Worm (Caenorhabditis elegans) whole organism, mixed stage, embryonic: ENCODE data around the gene ZK892.6.
A peak's percentile ranks its signal among the peaks of the same experiment; 100 is the strongest.

ENCODE experiments used
- bed-3 ChIP-seq: fragments of 200-800 bp; sonication (Bioruptor generic); optimal IDR thresholded peaks from 3 replicates; lab custom pipeline; 2018; ENCODE audit warnings: mild to moderate bottlenecking, missing genetic modification characterization, moderate library complexity, missing compliant biosample characterization
- blmp-1 ChIP-seq: fragments of 150-350 bp; optimal IDR thresholded peaks from 2 replicates; lab custom pipeline; 2014; ENCODE audit warnings: missing biosample characterization, missing genetic modification characterization
- ceh-39 ChIP-seq: fragments of 150-350 bp; optimal IDR thresholded peaks from 2 replicates; lab custom pipeline; 2014; ENCODE audit warnings: missing biosample characterization, missing genetic modification characterization
- ceh-43 ChIP-seq: fragments of 200-800 bp; sonication (Bioruptor generic); optimal IDR thresholded peaks from 2 replicates; lab custom pipeline; 2018; ENCODE audit warnings: mild to moderate bottlenecking, missing genetic modification characterization, moderate library complexity, missing compliant biosample characterization
- ceh-83 ChIP-seq: fragments of 200-800 bp; sonication (Bioruptor generic); optimal IDR thresholded peaks from 2 replicates; lab custom pipeline; 2018; ENCODE audit warnings: mild to moderate bottlenecking, missing genetic modification characterization, missing compliant biosample characterization
- ces-1 ChIP-seq: fragments of 150-350 bp; optimal IDR thresholded peaks from 2 replicates; lab custom pipeline; 2014; ENCODE audit warnings: missing biosample characterization, missing genetic modification reagents, missing genetic modification characterization
- cnd-1 ChIP-seq: fragments of 200-800 bp; sonication (Bioruptor generic); optimal IDR thresholded peaks from 2 replicates; lab custom pipeline; 2018; ENCODE audit warnings: mild to moderate bottlenecking, missing genetic modification characterization, missing compliant biosample characterization
- drap-1 ChIP-seq: fragments of 200-800 bp; sonication (Bioruptor generic); optimal IDR thresholded peaks from 3 replicates; lab custom pipeline; 2018; ENCODE audit warnings: mild to moderate bottlenecking, missing genetic modification characterization, missing compliant biosample characterization
- elt-1 ChIP-seq: sonication (generic microtip); optimal IDR thresholded peaks from 2 replicates; lab custom pipeline; 2017; ENCODE audit warnings: missing genetic modification characterization, mild to moderate bottlenecking, missing compliant biosample characterization, antibody characterized with exemption, moderate library complexity, borderline replicate concordance; ENCODE audit not compliant: insufficient read depth
- elt-3 ChIP-seq: fragments of 150-350 bp; optimal IDR thresholded peaks from 2 replicates; lab custom pipeline; 2014; ENCODE audit warnings: missing biosample characterization, missing genetic modification characterization
- flh-1 ChIP-seq: fragments of 200-800 bp; sonication (Bioruptor generic); optimal IDR thresholded peaks from 2 replicates; lab custom pipeline; 2018; ENCODE audit warnings: mild to moderate bottlenecking, missing genetic modification characterization, moderate library complexity, missing compliant biosample characterization
- hlh-1 ChIP-seq: fragments of 150-350 bp; optimal IDR thresholded peaks from 2 replicates; lab custom pipeline; 2014; ENCODE audit warnings: missing biosample characterization, missing genetic modification reagents, missing genetic modification characterization
- lin-13 ChIP-seq: fragments of 150-350 bp; optimal IDR thresholded peaks from 2 replicates; lab custom pipeline; 2014; ENCODE audit warnings: missing biosample characterization, missing genetic modification characterization
- lin-32 ChIP-seq: fragments of 200-800 bp; sonication (Bioruptor generic); optimal IDR thresholded peaks from 2 replicates; lab custom pipeline; 2018; ENCODE audit warnings: mild to moderate bottlenecking, missing genetic modification characterization, missing compliant biosample characterization
- lsy-2 ChIP-seq: fragments of 150-350 bp; optimal IDR thresholded peaks from 2 replicates; lab custom pipeline; 2014; ENCODE audit warnings: missing biosample characterization, missing genetic modification characterization
- mab-5 ChIP-seq: fragments of 150-350 bp; optimal IDR thresholded peaks from 2 replicates; lab custom pipeline; 2014; ENCODE audit warnings: missing biosample characterization, missing genetic modification characterization
- mep-1 ChIP-seq: fragments of 150-350 bp; optimal IDR thresholded peaks from 2 replicates; lab custom pipeline; 2017; ENCODE audit warnings: missing biosample characterization, missing genetic modification reagents, missing genetic modification characterization, inconsistent platforms
- mls-2 ChIP-seq: sonication (generic microtip); optimal IDR thresholded peaks from 2 replicates; lab custom pipeline; 2016; ENCODE audit warnings: mild to moderate bottlenecking, missing genetic modification characterization, moderate library complexity, missing compliant biosample characterization
- nhr-12 ChIP-seq: fragments of 150-350 bp; optimal IDR thresholded peaks from 2 replicates; lab custom pipeline; 2014; ENCODE audit warnings: missing biosample characterization, missing genetic modification characterization
- nhr-2 ChIP-seq: fragments of 150-350 bp; optimal IDR thresholded peaks from 2 replicates; lab custom pipeline; 2014; ENCODE audit warnings: missing biosample characterization, missing genetic modification characterization
- nhr-237 ChIP-seq: fragments of 150-350 bp; optimal IDR thresholded peaks from 2 replicates; lab custom pipeline; 2014; ENCODE audit warnings: missing biosample characterization, missing genetic modification characterization
- nhr-28 ChIP-seq: fragments of 150-350 bp; optimal IDR thresholded peaks from 2 replicates; lab custom pipeline; 2014; ENCODE audit warnings: missing biosample characterization, missing genetic modification characterization
- nhr-76 ChIP-seq: sonication (generic microtip); optimal IDR thresholded peaks from 2 replicates; lab custom pipeline; 2017; ENCODE audit warnings: missing biosample characterization, missing genetic modification characterization
- pha-4 ChIP-seq: fragments of 150-350 bp; optimal IDR thresholded peaks from 2 replicates; lab custom pipeline; 2018; ENCODE audit warnings: missing biosample characterization, missing genetic modification reagents, missing genetic modification characterization
- sem-2 ChIP-seq: fragments of 200-800 bp; sonication (Bioruptor generic); optimal IDR thresholded peaks from 2 replicates; lab custom pipeline; 2018; ENCODE audit warnings: mild to moderate bottlenecking, missing genetic modification characterization, missing compliant biosample characterization
- snpc-4 ChIP-seq: fragments of 150-350 bp; optimal IDR thresholded peaks from 2 replicates; lab custom pipeline; 2014; ENCODE audit warnings: missing biosample characterization, missing genetic modification characterization
- sptf-1 ChIP-seq: sonication (generic microtip); optimal IDR thresholded peaks from 2 replicates; lab custom pipeline; 2017; ENCODE audit warnings: mild to moderate bottlenecking, missing genetic modification characterization, moderate library complexity, missing compliant biosample characterization
- tbx-8 ChIP-seq: fragments of 200-800 bp; sonication (Bioruptor generic); optimal IDR thresholded peaks from 2 replicates; lab custom pipeline; 2018; ENCODE audit warnings: mild to moderate bottlenecking, missing genetic modification characterization, moderate library complexity, missing compliant biosample characterization
- unc-120 ChIP-seq: sonication (generic microtip); optimal IDR thresholded peaks from 2 replicates; lab custom pipeline; 2017; ENCODE audit warnings: missing genetic modification characterization, missing compliant biosample characterization; ENCODE audit not compliant: poor library complexity, severe bottlenecking
- unc-39 ChIP-seq: fragments of 150-350 bp; optimal IDR thresholded peaks from 2 replicates; lab custom pipeline; 2014; ENCODE audit warnings: missing biosample characterization, missing genetic modification characterization
- zip-8 ChIP-seq: fragments of 150-350 bp; optimal IDR thresholded peaks from 2 replicates; lab custom pipeline; 2014; ENCODE audit warnings: missing biosample characterization, missing genetic modification characterization

Gene ZK892.6

ce11 chrII:9943246-9943645 is 36.7 kb downstream of the ZK892.6 start:
- TF ChIP-seq unc-39 (tag; lab: Kevin White, UChicago) (no peak), nhr-237 (tag; lab: Kevin White, UChicago) (no peak), unc-120 (tag; lab: Kevin White, UChicago) (no peak), mep-1 (tag; lab: Kevin White, UChicago) (no peak), nhr-28 (tag; lab: Kevin White, UChicago) (no peak), elt-1 (tag; lab: Kevin White, UChicago) (no peak), nhr-12 (tag; lab: Kevin White, UChicago) (no peak), ceh-39 (tag; lab: Kevin White, UChicago) (no peak), elt-3 (tag; lab: Kevin White, UChicago) (no peak), hlh-1 (no peak), sem-2 (GFP tag; lab: Kevin White, UChicago) (no peak), zip-8 (tag; lab: Kevin White, UChicago) (no peak), drap-1 (GFP tag; lab: Kevin White, UChicago) (no peak), pha-4 (tag; lab: Kevin White, UChicago) (no peak), mab-5 (tag; lab: Kevin White, UChicago) (no peak), mls-2 (tag; lab: Kevin White, UChicago) (no peak), lin-32 (GFP tag; lab: Kevin White, UChicago) (no peak), blmp-1 (tag; lab: Kevin White, UChicago) (no peak), flh-1 (GFP tag; lab: Kevin White, UChicago) (no peak), snpc-4 (tag; lab: Kevin White, UChicago) (no peak)
- TF ChIP-seq, all 35 proteins: peak for 0

ce11 chrII:9940430-9940829 is 39.5 kb downstream of the ZK892.6 start, which contains the start of gene ufd-3:
Gene ufd-3, plus strand, starts transcription at chrII:9940753.
- TF ChIP-seq nhr-237 (tag; lab: Kevin White, UChicago): peak; percentile 76
- TF ChIP-seq cnd-1 (tag; lab: Kevin White, UChicago): peak; percentile 36
- TF ChIP-seq lsy-2 (tag; lab: Kevin White, UChicago): peak; percentile 81
- peak; percentile 34 for TF ChIP-seq drap-1 (GFP tag; lab: Kevin White, UChicago)
- no peak for TF ChIP-seq mls-2 (tag; lab: Kevin White, UChicago)
- TF ChIP-seq pha-4 (tag; lab: Kevin White, UChicago): peak; percentile 82
- TF ChIP-seq hlh-1: peak; percentile 54
- peak; percentile 74 for TF ChIP-seq sptf-1
- TF ChIP-seq mep-1 (tag; lab: Kevin White, UChicago): peak; percentile 91
- TF ChIP-seq ces-1 (GFP tag; lab: Kevin White, UChicago): peak; percentile 61
- no peak for TF ChIP-seq lin-32 (GFP tag; lab: Kevin White, UChicago)
- peak; percentile 81 for TF ChIP-seq lin-13
- no peak for TF ChIP-seq ceh-83 (GFP tag; lab: Kevin White, UChicago)
- TF ChIP-seq, all 35 proteins: peak for 10

- TF ChIP-seq lsy-2 (tag; lab: Kevin White, UChicago) (no peak), zip-8 (tag; lab: Kevin White, UChicago) (no peak), nhr-237 (tag; lab: Kevin White, UChicago) (no peak), lin-32 (GFP tag; lab: Kevin White, UChicago) (no peak), nhr-76 (tag; lab: Kevin White, UChicago) (no peak), nhr-12 (tag; lab: Kevin White, UChicago) (no peak), unc-120 (tag; lab: Kevin White, UChicago) (no peak), bed-3 (GFP tag; lab: Kevin White, UChicago) (no peak), ceh-43 (no peak), lin-13 (no peak), snpc-4 (tag; lab: Kevin White, UChicago) (no peak), nhr-2 (tag; lab: Kevin White, UChicago) (no peak), nhr-28 (tag; lab: Kevin White, UChicago) (no peak)
- TF ChIP-seq, all 35 proteins: peak for 0
Observed at ce11 chrII:9938877-9939276, 41.0 kb downstream of the ZK892.6 start, which contains the start of the genes C05C10.7 and C05C10.5. Gene C05C10.7, minus strand, starts transcription at chrII:9938971. Gene C05C10.5, plus strand, starts transcription at chrII:9939040.

- peak; percentile 38 for TF ChIP-seq hlh-1
- TF ChIP-seq nhr-12 (tag; lab: Kevin White, UChicago): no peak
- no peak for TF ChIP-seq nhr-28 (tag; lab: Kevin White, UChicago)
- TF ChIP-seq, all 35 proteins: peak for 1
Observed at ce11 chrII:9937611-9938010, 42.3 kb downstream of the ZK892.6 start.

ce11 chrII:9936859-9937258 is 43.1 kb downstream of the ZK892.6 start, which contains the start of gene C05C10.3:
Gene C05C10.3, minus strand, starts transcription at chrII:9936893.
- TF ChIP-seq tbx-8 (GFP tag; lab: Kevin White, UChicago): no peak
- TF ChIP-seq sptf-1: no peak
- TF ChIP-seq nhr-237 (tag; lab: Kevin White, UChicago): no peak
- TF ChIP-seq ceh-43: no peak
- no peak for TF ChIP-seq mep-1 (tag; lab: Kevin White, UChicago)
- TF ChIP-seq lin-13: no peak
- TF ChIP-seq nhr-12 (tag; lab: Kevin White, UChicago): no peak
- TF ChIP-seq ceh-39 (tag; lab: Kevin White, UChicago): no peak
- no peak for TF ChIP-seq hlh-1
- TF ChIP-seq, all 35 proteins: peak for 0
